Worm (Caenorhabditis elegans) whole organism, L1 larva: ENCODE data around the gene C55A6.1.

Experiments used
- C04F5.9 ChIP-seq: sonication (generic microtip); optimal IDR thresholded peaks from 2 replicates; lab custom pipeline; 2016; ENCODE audit warnings: missing genetic modification characterization, missing compliant biosample characterization
- Y116A8C.19 ChIP-seq: sonication (generic microtip); optimal IDR thresholded peaks from 2 replicates; lab custom pipeline; 2016; ENCODE audit warnings: missing compliant biosample characterization, missing genetic modification characterization, borderline replicate concordance
- aha-1 ChIP-seq: fragments of 150-350 bp; optimal IDR thresholded peaks from 2 replicates; lab custom pipeline; 2014; ENCODE audit warnings: missing biosample characterization, missing genetic modification characterization
- alr-1 ChIP-seq: fragments of 200-800 bp; sonication (Bioruptor generic); optimal IDR thresholded peaks from 2 replicates; lab custom pipeline; 2018; ENCODE audit warnings: borderline replicate concordance, mild to moderate bottlenecking, missing genetic modification characterization, missing compliant biosample characterization
- aly-2 ChIP-seq: fragments of 150-350 bp; optimal IDR thresholded peaks from 2 replicates; lab custom pipeline; 2014; ENCODE audit warnings: missing biosample characterization, missing genetic modification characterization
- ceh-82 ChIP-seq, 3 experiments: fragments of 150-350 bp in 1 of 3; sonication (generic microtip) in 2 of 3; optimal IDR thresholded peaks; 2 replicates each; lab custom pipeline; 2014 to 2017; ENCODE audit warnings: missing biosample characterization in 3 of 3, missing genetic modification characterization in 3 of 3
- ceh-88 ChIP-seq: fragments of 200-800 bp; sonication (Bioruptor generic); IDR thresholded peaks from 2 replicates; pipeline ENCODE4 v1.3.6; 2022; ENCODE audit warnings: missing genetic modification characterization, missing compliant biosample characterization
- ceh-90 ChIP-seq: sonication (generic microtip); optimal IDR thresholded peaks from 2 replicates; lab custom pipeline; 2016; ENCODE audit warnings: missing genetic modification characterization, missing compliant biosample characterization
- ces-1 ChIP-seq: fragments of 150-350 bp; optimal IDR thresholded peaks from 2 replicates; lab custom pipeline; 2014; ENCODE audit warnings: missing biosample characterization, missing genetic modification reagents, missing genetic modification characterization
- dpl-1 ChIP-seq, 3 experiments: fragments of 150-350 bp in 2 of 3; sonication (generic microtip) in 1 of 3; optimal IDR thresholded peaks; 2 replicates each; lab custom pipeline; 2014 to 2017; ENCODE audit warnings: missing biosample characterization in 3 of 3, missing genetic modification characterization in 3 of 3, missing genetic modification reagents in 3 of 3
- dsc-1 ChIP-seq: sonication (generic microtip); optimal IDR thresholded peaks from 2 replicates; lab custom pipeline; 2016; ENCODE audit warnings: mild to moderate bottlenecking, missing genetic modification characterization, missing compliant biosample characterization
- egl-13 ChIP-seq: sonication (generic microtip); optimal IDR thresholded peaks from 2 replicates; lab custom pipeline; 2016; ENCODE audit warnings: missing genotype, missing genetic modification reagents, missing genetic modification characterization, missing compliant biosample characterization
- fkh-10 ChIP-seq: sonication (generic microtip); optimal IDR thresholded peaks from 2 replicates; lab custom pipeline; 2017; ENCODE audit warnings: missing biosample characterization, missing genetic modification reagents, missing genetic modification characterization
- grh-1 ChIP-seq: fragments of 200-800 bp; sonication (Bioruptor generic); IDR thresholded peaks from 2 replicates; pipeline ENCODE4 v1.3.6; 2022; ENCODE audit warnings: missing genetic modification reagents, missing genetic modification characterization, missing compliant biosample characterization
- hlh-17 ChIP-seq: fragments of 200-800 bp; sonication (Bioruptor generic); optimal IDR thresholded peaks from 2 replicates; lab custom pipeline; 2018; ENCODE audit warnings: missing genetic modification characterization, mild to moderate bottlenecking, missing compliant biosample characterization, moderate library complexity, borderline replicate concordance
- hlh-4 ChIP-seq: sonication (generic microtip); optimal IDR thresholded peaks from 2 replicates; lab custom pipeline; 2016; ENCODE audit warnings: mild to moderate bottlenecking, missing genetic modification characterization, missing compliant biosample characterization
- hpl-2 ChIP-seq: fragments of 150-350 bp; optimal IDR thresholded peaks from 2 replicates; lab custom pipeline; 2014; ENCODE audit warnings: missing biosample characterization, missing genetic modification reagents, missing genetic modification characterization
- isw-1 ChIP-seq: fragments of 200-800 bp; sonication (Bioruptor generic); IDR thresholded peaks from 2 replicates; pipeline ENCODE4 v1.3.6; 2022; ENCODE audit warnings: missing genetic modification characterization, missing compliant biosample characterization
- jun-1 ChIP-seq: fragments of 150-350 bp; optimal IDR thresholded peaks from 2 replicates; lab custom pipeline; 2014; ENCODE audit warnings: missing biosample characterization, missing genetic modification reagents, missing genetic modification characterization
- lin-13 ChIP-seq: fragments of 150-350 bp; optimal IDR thresholded peaks from 2 replicates; lab custom pipeline; 2014; ENCODE audit warnings: missing biosample characterization, missing genetic modification reagents, missing genetic modification characterization
- lin-15B ChIP-seq: fragments of 150-350 bp; sonication (generic microtip); optimal IDR thresholded peaks from 3 replicates; lab custom pipeline; 2014; ENCODE audit warnings: missing biosample characterization, missing genetic modification characterization
- lsy-2 ChIP-seq, 2 experiments: fragments of 150-350 bp; optimal IDR thresholded peaks; 2 replicates each; lab custom pipeline; 2014; ENCODE audit warnings: missing biosample characterization in 2 of 2, missing genetic modification characterization in 2 of 2
- mdl-1 ChIP-seq, 2 experiments: fragments of 150-350 bp; optimal IDR thresholded peaks; 2 replicates each; lab custom pipeline; 2014 to 2017; ENCODE audit warnings: missing biosample characterization in 2 of 2, missing genetic modification characterization in 2 of 2, inconsistent platforms in 1 of 2
- mef-2 ChIP-seq: fragments of 150-350 bp; optimal IDR thresholded peaks from 2 replicates; lab custom pipeline; 2014; ENCODE audit warnings: missing biosample characterization, missing genetic modification characterization
- mep-1 ChIP-seq: fragments of 150-350 bp; optimal IDR thresholded peaks from 2 replicates; lab custom pipeline; 2014; ENCODE audit warnings: missing biosample characterization, missing genetic modification characterization
- nhr-11 ChIP-seq: fragments of 150-350 bp; optimal IDR thresholded peaks from 2 replicates; lab custom pipeline; 2014; ENCODE audit warnings: missing biosample characterization, missing genetic modification characterization
- nhr-12 ChIP-seq: sonication (generic microtip); optimal IDR thresholded peaks from 2 replicates; lab custom pipeline; 2017; ENCODE audit warnings: missing biosample characterization, missing genetic modification characterization
- nhr-19 ChIP-seq: fragments of 200-800 bp; sonication (Bioruptor generic); conservative IDR thresholded peaks from 2 replicates; pipeline ENCODE4 v1.3.6; 2022; ENCODE audit warnings: missing genetic modification characterization, missing compliant biosample characterization
- nhr-71 ChIP-seq: sonication (generic microtip); optimal IDR thresholded peaks from 2 replicates; lab custom pipeline; 2016; ENCODE audit warnings: mild to moderate bottlenecking, missing genetic modification characterization, moderate library complexity, missing compliant biosample characterization
- nhr-76 ChIP-seq: sonication (generic microtip); optimal IDR thresholded peaks from 2 replicates; lab custom pipeline; 2017; ENCODE audit warnings: missing biosample characterization, missing genetic modification characterization
- nhr-77 ChIP-seq: fragments of 150-350 bp; optimal IDR thresholded peaks from 2 replicates; lab custom pipeline; 2014; ENCODE audit warnings: missing biosample characterization, missing genetic modification characterization
- nhr-90 ChIP-seq: sonication (generic microtip); optimal IDR thresholded peaks from 2 replicates; lab custom pipeline; 2016; ENCODE audit warnings: mild to moderate bottlenecking, missing genetic modification characterization, missing compliant biosample characterization; ENCODE audit not compliant: poor library complexity
- pag-3 ChIP-seq: sonication (generic microtip); optimal IDR thresholded peaks from 2 replicates; lab custom pipeline; 2017; ENCODE audit warnings: missing genetic modification characterization, mild to moderate bottlenecking, missing compliant biosample characterization, antibody characterized with exemption, borderline replicate concordance; ENCODE audit not compliant: insufficient read depth
- pax-3 ChIP-seq: fragments of 200-800 bp; sonication (Bioruptor generic); optimal IDR thresholded peaks from 2 replicates; lab custom pipeline; 2018; ENCODE audit warnings: mild to moderate bottlenecking, missing genetic modification characterization, moderate library complexity, missing compliant biosample characterization
- skn-1 ChIP-seq: fragments of 150-350 bp; optimal IDR thresholded peaks from 2 replicates; lab custom pipeline; 2014; ENCODE audit warnings: missing biosample characterization, missing genetic modification characterization
- snu-23 ChIP-seq: sonication (generic microtip); optimal IDR thresholded peaks from 2 replicates; lab custom pipeline; 2016; ENCODE audit warnings: missing genetic modification characterization, missing compliant biosample characterization
- sox-4 ChIP-seq: sonication (generic microtip); optimal IDR thresholded peaks from 2 replicates; lab custom pipeline; 2016; ENCODE audit warnings: missing genetic modification characterization, missing compliant biosample characterization
- sptf-1 ChIP-seq: fragments of 150-350 bp; optimal IDR thresholded peaks from 2 replicates; lab custom pipeline; 2014; ENCODE audit warnings: missing biosample characterization, missing genetic modification characterization
- sup-37 ChIP-seq: fragments of 200-800 bp; sonication (Bioruptor generic); optimal IDR thresholded peaks from 2 replicates; lab custom pipeline; 2018; ENCODE audit warnings: mild to moderate bottlenecking, missing genetic modification characterization, missing compliant biosample characterization
- tbx-2 ChIP-seq: sonication (generic microtip); optimal IDR thresholded peaks from 2 replicates; lab custom pipeline; 2016; ENCODE audit warnings: missing genetic modification characterization, missing compliant biosample characterization
- tlp-1 ChIP-seq: fragments of 150-350 bp; optimal IDR thresholded peaks from 2 replicates; lab custom pipeline; 2014; ENCODE audit warnings: missing biosample characterization, missing genetic modification characterization
- unc-130 ChIP-seq: fragments of 150-350 bp; optimal IDR thresholded peaks from 2 replicates; lab custom pipeline; 2017; ENCODE audit warnings: missing biosample characterization, missing genetic modification characterization, inconsistent platforms
- unc-30 ChIP-seq: sonication (generic microtip); optimal IDR thresholded peaks from 2 replicates; lab custom pipeline; 2017; ENCODE audit warnings: missing biosample characterization, missing genetic modification characterization
- unc-86 ChIP-seq: sonication (generic microtip); optimal IDR thresholded peaks from 2 replicates; lab custom pipeline; 2016; ENCODE audit warnings: missing genetic modification characterization, missing compliant biosample characterization
- xbp-1 ChIP-seq: sonication (generic microtip); optimal IDR thresholded peaks from 2 replicates; lab custom pipeline; 2016; ENCODE audit warnings: missing genetic modification characterization, missing compliant biosample characterization
- zag-1 ChIP-seq: fragments of 150-350 bp; optimal IDR thresholded peaks from 2 replicates; lab custom pipeline; 2014; ENCODE audit warnings: missing biosample characterization, missing genetic modification characterization
- zip-4 ChIP-seq: fragments of 200-800 bp; sonication (Bioruptor generic); optimal IDR thresholded peaks from 2 replicates; lab custom pipeline; 2018; ENCODE audit warnings: mild to moderate bottlenecking, missing genetic modification characterization, moderate library complexity, missing compliant biosample characterization
- ztf-11 ChIP-seq, 2 experiments: sonication (generic microtip); optimal IDR thresholded peaks; 2 replicates each; lab custom pipeline; 2016 to 2017; ENCODE audit warnings: missing genetic modification characterization in 2 of 2, missing biosample characterization in 1 of 2, missing compliant biosample characterization in 1 of 2

C55A6.1 gene

DNA sequence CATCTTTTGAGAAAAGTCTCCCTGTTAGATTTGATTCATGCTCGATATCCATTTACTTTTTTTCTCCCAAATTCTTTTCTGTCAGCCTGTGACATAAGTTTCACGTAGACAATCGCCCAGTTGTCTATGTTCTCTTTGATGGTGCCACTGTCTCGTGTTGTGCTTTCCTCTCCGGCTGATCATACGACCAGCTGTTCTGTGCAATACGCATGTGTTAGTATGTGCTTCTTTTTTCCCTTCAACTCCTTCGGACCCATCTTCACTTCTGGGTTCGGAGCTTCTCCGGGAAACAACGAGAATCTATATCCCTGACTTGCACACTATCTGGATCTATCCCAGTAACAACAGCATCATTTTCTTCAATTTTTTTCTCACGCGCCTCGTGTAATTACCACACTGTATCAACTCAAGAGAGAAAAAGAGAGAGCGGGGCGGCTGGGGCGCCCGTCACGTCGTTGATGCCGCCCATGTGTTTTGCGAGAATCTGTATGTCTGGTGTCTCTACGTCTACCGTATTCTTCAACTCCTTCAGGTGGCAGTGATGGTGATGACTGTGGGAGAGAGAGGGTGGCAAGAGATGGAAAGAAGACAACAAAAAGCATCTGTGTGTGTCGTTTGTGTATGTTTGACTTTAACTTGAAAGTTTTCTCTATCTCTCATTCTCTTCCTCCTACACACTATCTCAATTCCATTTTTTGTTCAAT, 27.2 kb upstream of the C55A6.1 start (continued):
- peak; percentile 88 for TF ChIP-seq nhr-90 (tag; lab: Kevin White, UChicago)
- no peak for TF ChIP-seq zag-1 (tag; lab: Kevin White, UChicago)
- peak; percentile 67 to 92 for TF ChIP-seq lsy-2 (tag; optimal IDR thresholded peaks at IDR 0.05; lab: Kevin White, UChicago)
- peak; percentile 74 for TF ChIP-seq mep-1 (tag; lab: Kevin White, UChicago)
- peak; percentile 84 for TF ChIP-seq nhr-19 (GFP tag; lab: Robert Waterston, UW)
- peak; percentile 53 to 96 for TF ChIP-seq mdl-1 (tag; optimal IDR thresholded peaks at IDR 0.05; lab: Kevin White, UChicago)
- TF ChIP-seq alr-1, result no peak
- TF ChIP-seq isw-1 (GFP tag; lab: Robert Waterston, UW), result no peak; the same call in 1 of the 2 replicates
- no peak for TF ChIP-seq egl-13 (tag; lab: Kevin White, UChicago)
- peak; percentile 66 for TF ChIP-seq xbp-1 (tag; lab: Kevin White, UChicago)
- peak; percentile 30 for TF ChIP-seq nhr-11
- TF ChIP-seq snu-23 (GFP tag; lab: Kevin White, UChicago), result peak; percentile 94
- no peak for TF ChIP-seq fkh-10
- TF ChIP-seq unc-86, result no peak
- peak; percentile 2 for TF ChIP-seq C04F5.9 (tag; lab: Kevin White, UChicago)
- peak; percentile 97 for TF ChIP-seq dsc-1 (tag; lab: Kevin White, UChicago)
- TF ChIP-seq ces-1, result no peak
- peak; percentile 75 for TF ChIP-seq lin-13 (GFP tag; lab: Kevin White, UChicago)
- TF ChIP-seq nhr-12 (tag; lab: Kevin White, UChicago), result no peak
- no peak for TF ChIP-seq aly-2 (tag; lab: Kevin White, UChicago)
- TF ChIP-seq hpl-2 (GFP tag; lab: Kevin White, UChicago), result peak; percentile 20
- peak; percentile 58 for TF ChIP-seq jun-1 (tag; lab: Kevin White, UChicago)
- peak; percentile 89 for TF ChIP-seq unc-130 (tag; lab: Kevin White, UChicago)
- TF ChIP-seq hlh-4 (tag; lab: Kevin White, UChicago), result no peak
- TF ChIP-seq pax-3 (tag; lab: Kevin White, UChicago), result no peak
- TF ChIP-seq tlp-1, result no peak
- TF ChIP-seq aha-1 (tag; lab: Kevin White, UChicago), result no peak
- TF ChIP-seq dpl-1 (GFP tag; optimal IDR thresholded peaks at IDR 0.05; lab: Kevin White, UChicago), result peak; percentile 19 to 55 (median 25)
- TF ChIP-seq sup-37, result peak; percentile 51
- TF ChIP-seq tbx-2 (tag; lab: Kevin White, UChicago), result peak; percentile 91
- TF ChIP-seq skn-1, result peak; percentile 62
- TF ChIP-seq pag-3 (tag; lab: Kevin White, UChicago), result peak; percentile 38
- TF ChIP-seq sox-4 (tag; lab: Kevin White, UChicago), result no peak
- no peak for TF ChIP-seq ceh-90 (tag; lab: Kevin White, UChicago)
- no peak for TF ChIP-seq hlh-17 (GFP tag; lab: Kevin White, UChicago)
- TF ChIP-seq nhr-71 (tag; lab: Kevin White, UChicago), result peak; percentile 97
- no peak for TF ChIP-seq unc-30 (tag; lab: Kevin White, UChicago)
- TF ChIP-seq nhr-77 (tag; lab: Kevin White, UChicago), result peak; percentile 79
- TF ChIP-seq nhr-76 (tag; lab: Kevin White, UChicago), result no peak
- TF ChIP-seq mef-2 (tag; lab: Kevin White, UChicago), result peak; percentile 24
- 0 out of 2 replicates have a peak, but pooled peaks have one; percentile 23 for TF ChIP-seq ceh-88 (GFP tag; lab: Robert Waterston, UW)
- no peak for TF ChIP-seq Y116A8C.19 (tag; lab: Kevin White, UChicago)
- peak; percentile 77 for TF ChIP-seq grh-1 (GFP tag; lab: Robert Waterston, UW)
- TF ChIP-seq lin-15B (tag; lab: Kevin White, UChicago), result no peak
- peak in 1 of 3 experiments; percentile 50 for TF ChIP-seq ceh-82 (tag; optimal IDR thresholded peaks at IDR 0.05; lab: Kevin White, UChicago)
- TF ChIP-seq ztf-11 (tag; optimal IDR thresholded peaks at IDR 0.05; lab: Kevin White, UChicago), result peak in 1 of 2 experiments; percentile 13
- no peak for TF ChIP-seq sptf-1 (tag; lab: Kevin White, UChicago)
- no peak for TF ChIP-seq zip-4
